Fruit fly (Drosophila melanogaster): ENCODE results near the gene SclA.

- TF ChIP-seq psq (optimal IDR thresholded peaks at IDR 0.05): no peak
- TF ChIP-seq usp (GFP tag; optimal IDR thresholded peaks at IDR 0.05): no peak
- no peak for TF ChIP-seq pan (optimal IDR thresholded peaks at IDR 0.05)
- no peak for TF ChIP-seq EcR (GFP tag; optimal IDR thresholded peaks at IDR 0.05)
- TF ChIP-seq CG8478 (optimal IDR thresholded peaks at IDR 0.05): no peak
These were observed 47.6 kb downstream of the SclA start for dm6 chr2L:16885347-16885746.
